Worm (Caenorhabditis elegans): ENCODE measurements around the gene skr-21.
A peak's percentile ranks its signal among the peaks of the same experiment; 100 is the strongest.

skr-21 gene

ce11 chrX:13200312-13200711 lies 26.2 kb downstream of the skr-21 start:
- TF ChIP-seq crh-2 (tag; optimal IDR thresholded peaks at IDR 0.05): no peak
- TF ChIP-seq unc-62 (GFP tag; optimal IDR thresholded peaks at IDR 0.05): no peak
- peak; percentile 1 for TF ChIP-seq nhr-129 (tag; optimal IDR thresholded peaks at IDR 0.05)
- peak; percentile 8 for TF ChIP-seq F13H6.1 (tag; optimal IDR thresholded peaks at IDR 0.05)

ce11 chrX:13198134-13198533 lies 28.3 kb downstream of the skr-21 start:
- TF ChIP-seq lsy-2 (tag; optimal IDR thresholded peaks at IDR 0.05) (no peak), nhr-77 (tag; optimal IDR thresholded peaks at IDR 0.05) (no peak), Y55F3AM.14 (GFP tag; optimal IDR thresholded peaks at IDR 0.05) (no peak), nhr-129 (tag; optimal IDR thresholded peaks at IDR 0.05) (no peak), unc-39 (tag; optimal IDR thresholded peaks at IDR 0.05) (no peak), skn-1 (tag; optimal IDR thresholded peaks at IDR 0.05) (no peak), nhr-25 (tag; optimal IDR thresholded peaks at IDR 0.05) (no peak), ama-1 (optimal IDR thresholded peaks at IDR 0.05) (no peak), crh-2 (tag; optimal IDR thresholded peaks at IDR 0.05) (no peak)

- TF ChIP-seq ama-1 (optimal IDR thresholded peaks at IDR 0.05) (no peak), lin-13 (GFP tag; optimal IDR thresholded peaks at IDR 0.05) (no peak), R02D3.7 (tag; optimal IDR thresholded peaks at IDR 0.05) (no peak), unc-62 (GFP tag; optimal IDR thresholded peaks at IDR 0.05) (no peak), elt-3 (tag; optimal IDR thresholded peaks at IDR 0.05) (no peak), nhr-6 (tag; optimal IDR thresholded peaks at IDR 0.05) (no peak), nhr-10 (tag; optimal IDR thresholded peaks at IDR 0.05) (no peak), nhr-77 (tag; optimal IDR thresholded peaks at IDR 0.05) (no peak), crh-2 (tag; optimal IDR thresholded peaks at IDR 0.05) (no peak), ztf-4 (tag; optimal IDR thresholded peaks at IDR 0.05) (no peak), ztf-11 (tag; optimal IDR thresholded peaks at IDR 0.05) (no peak), lin-39 (tag; optimal IDR thresholded peaks at IDR 0.05) (no peak), ceh-16 (tag; optimal IDR thresholded peaks at IDR 0.05) (no peak), nhr-12 (tag; optimal IDR thresholded peaks at IDR 0.05) (no peak)
Observed at ce11 chrX:13190912-13191311, 35.6 kb downstream of the skr-21 start, which contains the start of gene gpa-6. TSS of gene gpa-6 (plus strand) at chrX:13191212.

- TF ChIP-seq nhr-10 (tag; optimal IDR thresholded peaks at IDR 0.05): no peak
- no peak for TF ChIP-seq lin-13 (GFP tag; optimal IDR thresholded peaks at IDR 0.05)
- TF ChIP-seq unc-39 (tag; optimal IDR thresholded peaks at IDR 0.05): no peak
- TF ChIP-seq egl-27 (tag; optimal IDR thresholded peaks at IDR 0.05): no peak
- no peak for TF ChIP-seq crh-2 (tag; optimal IDR thresholded peaks at IDR 0.05)
- no peak for TF ChIP-seq snpc-4 (tag; optimal IDR thresholded peaks at IDR 0.05)
- TF ChIP-seq mbf-1 (tag; optimal IDR thresholded peaks at IDR 0.05): no peak
- TF ChIP-seq sma-9 (GFP tag; optimal IDR thresholded peaks at IDR 0.05): no peak
- no peak for TF ChIP-seq sma-9 (tag; optimal IDR thresholded peaks at IDR 0.05)
- TF ChIP-seq aly-2 (tag; optimal IDR thresholded peaks at IDR 0.05): no peak
- TF ChIP-seq zag-1 (tag; optimal IDR thresholded peaks at IDR 0.05): no peak
- no peak for TF ChIP-seq peb-1 (tag; optimal IDR thresholded peaks at IDR 0.05)
- no peak for TF ChIP-seq lin-11 (tag; optimal IDR thresholded peaks at IDR 0.05)
- no peak for TF ChIP-seq ztf-4 (tag; optimal IDR thresholded peaks at IDR 0.05)
- TF ChIP-seq Y55F3AM.14 (GFP tag; optimal IDR thresholded peaks at IDR 0.05): no peak
- no peak for TF ChIP-seq sma-3 (GFP tag; optimal IDR thresholded peaks at IDR 0.05)
- no peak for TF ChIP-seq lin-39 (tag; optimal IDR thresholded peaks at IDR 0.05)
- TF ChIP-seq dmd-4 (tag; optimal IDR thresholded peaks at IDR 0.05): no peak
- TF ChIP-seq gmeb-1 (tag; optimal IDR thresholded peaks at IDR 0.05): no peak
- TF ChIP-seq nhr-23 (tag; optimal IDR thresholded peaks at IDR 0.05): no peak
Observed at ce11 chrX:13189861-13190260, 36.6 kb downstream of the skr-21 start, which contains the start of gene cwp-5. TSS of gene cwp-5 (minus strand) at chrX:13189961.

- TF ChIP-seq lin-39 (tag; optimal IDR thresholded peaks at IDR 0.05) (no peak), egl-27 (tag; optimal IDR thresholded peaks at IDR 0.05) (no peak), nhr-21 (tag; optimal IDR thresholded peaks at IDR 0.05) (no peak)
Observed at ce11 chrX:13182012-13182411, 44.5 kb downstream of the skr-21 start.

ce11 chrX:13178347-13178746 lies 48.1 kb downstream of the skr-21 start, which contains the start of gene nlp-3:
TSS of gene nlp-3 (minus strand) at chrX:13178447.
- TF ChIP-seq nhr-21 (tag; optimal IDR thresholded peaks at IDR 0.05) (no peak), lin-11 (tag; optimal IDR thresholded peaks at IDR 0.05) (no peak), zag-1 (tag; optimal IDR thresholded peaks at IDR 0.05) (no peak), blmp-1 (tag; optimal IDR thresholded peaks at IDR 0.05; ENCODE audit: insufficient read depth) (no peak), nhr-23 (tag; optimal IDR thresholded peaks at IDR 0.05) (no peak), nhr-10 (tag; optimal IDR thresholded peaks at IDR 0.05) (no peak), lin-39 (tag; optimal IDR thresholded peaks at IDR 0.05) (no peak), R02D3.7 (tag; optimal IDR thresholded peaks at IDR 0.05) (no peak), unc-62 (GFP tag; optimal IDR thresholded peaks at IDR 0.05) (no peak), lin-13 (GFP tag; optimal IDR thresholded peaks at IDR 0.05) (no peak), ztf-11 (tag; optimal IDR thresholded peaks at IDR 0.05) (no peak), mab-5 (tag; optimal IDR thresholded peaks at IDR 0.05) (no peak), lsy-2 (tag; optimal IDR thresholded peaks at IDR 0.05) (no peak), F13H6.1 (tag; optimal IDR thresholded peaks at IDR 0.05) (no peak), nhr-237 (tag; optimal IDR thresholded peaks at IDR 0.05) (no peak), snpc-4 (tag; optimal IDR thresholded peaks at IDR 0.05) (no peak)
